In genomic region chr3R:23363515-23364124, dm6 we compare ENCODE assay signal across 5 fruit fly cellular contexts.
TF ChIP-seq lines count a peak whose summit lies in the region.

TSS of gene CG4408 (minus strand) at chr3R:23363574.

TF ChIP-seq in whole organism, adult, 20 proteins besides CTCF, POLR2A, EP300 and RAD21 (continued from another document):
- TF ChIP-seq CG33017 (tag; optimal IDR thresholded peaks at IDR 0.05; lab: Kevin White, UChicago) = peak; percentile 70
- TF ChIP-seq CG7045 (GFP tag; optimal IDR thresholded peaks at IDR 0.05; lab: Kevin White, UChicago) = peak; percentile 27

TF ChIP-seq in whole organism, embryonic, 481 proteins besides CTCF, POLR2A, EP300 and RAD21 (continued from another document and continues in another):
- no peak for TF ChIP-seq BEAF-32 (GFP tag; optimal IDR thresholded peaks at IDR 0.05; lab: Kevin White, UChicago)
- peak; percentile 30 for TF ChIP-seq Ets65A (GFP tag; lab: Kevin White, UChicago)
- TF ChIP-seq kah (GFP tag; optimal IDR thresholded peaks at IDR 0.05; lab: Kevin White, UChicago) = no peak
- no peak for TF ChIP-seq CG10321 (GFP tag; IDR thresholded peaks at IDR 0.05; lab: Robert Waterston, UW)
- no peak for TF ChIP-seq CG11696 (GFP tag; IDR thresholded peaks at IDR 0.05; lab: Robert Waterston, UW)
- TF ChIP-seq lmd (GFP tag; IDR thresholded peaks at IDR 0.05; lab: Robert Waterston, UW) = peak; percentile 52
- no peak for TF ChIP-seq ato (GFP tag; IDR thresholded peaks at IDR 0.05; lab: Robert Waterston, UW; ENCODE audit: partially characterized antibody)
- TF ChIP-seq odd (GFP tag; optimal IDR thresholded peaks at IDR 0.05; lab: Kevin White, UChicago) = no peak
- peak; percentile 48 for TF ChIP-seq CG3281 (GFP tag; optimal IDR thresholded peaks at IDR 0.05; lab: Kevin White, UChicago)
- no peak for TF ChIP-seq MTF-1 (GFP tag; optimal IDR thresholded peaks at IDR 0.05; lab: Kevin White, UChicago; ENCODE audit: borderline replicate concordance)
- no peak for TF ChIP-seq CG11723 (GFP tag; optimal IDR thresholded peaks at IDR 0.05; lab: Kevin White, UChicago)
- TF ChIP-seq ken (GFP tag; IDR thresholded peaks at IDR 0.05; lab: Robert Waterston, UW) = no peak
- no peak for TF ChIP-seq Nf-YB (GFP tag; optimal IDR thresholded peaks at IDR 0.05; lab: Kevin White, UChicago)
- TF ChIP-seq Dek (tag; optimal IDR thresholded peaks at IDR 0.05; lab: Kevin White, UChicago) = peak; percentile 14
- no peak for TF ChIP-seq dm (GFP tag; optimal IDR thresholded peaks at IDR 0.05; lab: Kevin White, UChicago)
- TF ChIP-seq CG3847 (GFP tag; IDR thresholded peaks at IDR 0.05; lab: Robert Waterston, UW) = peak; percentile 35; the same call in 1 of the 2 replicates
- TF ChIP-seq ara (GFP tag; IDR thresholded peaks at IDR 0.05; lab: Robert Waterston, UW) = no peak
- TF ChIP-seq ham (GFP tag; IDR thresholded peaks at IDR 0.05; lab: Robert Waterston, UW) = no peak
- TF ChIP-seq CG15073 (GFP tag; optimal IDR thresholded peaks at IDR 0.05; lab: Kevin White, UChicago) = no peak
- no peak for TF ChIP-seq hkb (optimal IDR thresholded peaks at IDR 0.05; lab: Kevin White, UChicago)
- TF ChIP-seq hkb (GFP tag; IDR thresholded peaks at IDR 0.05; lab: Robert Waterston, UW) = peak; percentile 55; the same call in 1 of the 2 replicates
- TF ChIP-seq CG9609 (GFP tag; optimal IDR thresholded peaks at IDR 0.05; lab: Kevin White, UChicago) = no peak
- TF ChIP-seq sc (optimal IDR thresholded peaks at IDR 0.05; lab: Kevin White, UChicago) = no peak
- TF ChIP-seq sc (GFP tag; optimal IDR thresholded peaks at IDR 0.05; lab: Kevin White, UChicago) = no peak
- TF ChIP-seq CG17802 (tag; optimal IDR thresholded peaks at IDR 0.05; lab: Kevin White, UChicago) = no peak
- TF ChIP-seq Bgb (GFP tag; IDR thresholded peaks at IDR 0.05; lab: Robert Waterston, UW; ENCODE audit: partially characterized antibody) = no peak
- TF ChIP-seq CG14667 (GFP tag; IDR thresholded peaks at IDR 0.05; lab: Robert Waterston, UW) = no peak
- peak; percentile 45 for TF ChIP-seq CG2712 (tag; optimal IDR thresholded peaks at IDR 0.05; lab: Kevin White, UChicago)
- peak; percentile 13 for TF ChIP-seq caup (GFP tag; optimal IDR thresholded peaks at IDR 0.05; lab: Kevin White, UChicago; ENCODE audit: severe bottlenecking)
- peak; percentile 31 for TF ChIP-seq dmrt99B (tag; optimal IDR thresholded peaks at IDR 0.05; lab: Kevin White, UChicago)
- peak; percentile 24 for TF ChIP-seq Oli (tag; optimal IDR thresholded peaks at IDR 0.05; lab: Kevin White, UChicago)
- TF ChIP-seq fd102C (GFP tag; optimal IDR thresholded peaks at IDR 0.05; lab: Kevin White, UChicago) = no peak
- TF ChIP-seq CG8944 (GFP tag; optimal IDR thresholded peaks at IDR 0.05; lab: Kevin White, UChicago) = no peak

TF ChIP-seq in whole organism, prepupa, 60 proteins besides CTCF, POLR2A, EP300 and RAD21 (continued from another document and continues in another):
- TF ChIP-seq dsx (GFP tag; optimal IDR thresholded peaks at IDR 0.05; lab: Kevin White, UChicago; ENCODE audit: poor library complexity, severe bottlenecking) (peak; percentile 23), CG15336 (GFP tag; IDR thresholded peaks at IDR 0.05; lab: Robert Waterston, UW) (peak; percentile 68), eg (GFP tag; IDR thresholded peaks at IDR 0.05; lab: Robert Waterston, UW) (peak; percentile 76), CG9139 (GFP tag; optimal IDR thresholded peaks at IDR 0.05; lab: Kevin White, UChicago) (no peak), CG6276 (GFP tag; optimal IDR thresholded peaks at IDR 0.05; lab: Kevin White, UChicago) (peak; percentile 52), acj6 (GFP tag; optimal IDR thresholded peaks at IDR 0.05; lab: Kevin White, UChicago) (peak; percentile 84), fd85E (GFP tag; optimal IDR thresholded peaks at IDR 0.05; lab: Kevin White, UChicago) (peak; percentile 37), Hr38 (GFP tag; optimal IDR thresholded peaks at IDR 0.05; lab: Kevin White, UChicago) (no peak), cyc (GFP tag; optimal IDR thresholded peaks at IDR 0.05; lab: Kevin White, UChicago) (peak; percentile 92), CG4318 (GFP tag; optimal IDR thresholded peaks at IDR 0.05; lab: Kevin White, UChicago) (peak; percentile 29), esn (GFP tag; optimal IDR thresholded peaks at IDR 0.05; lab: Kevin White, UChicago) (peak; percentile 93), spab (GFP tag; optimal IDR thresholded peaks at IDR 0.05; lab: Kevin White, UChicago) (peak; percentile 52), Ets21C (GFP tag; optimal IDR thresholded peaks at IDR 0.05; lab: Kevin White, UChicago) (peak; percentile 88), CG11294 (GFP tag; IDR thresholded peaks at IDR 0.05; lab: Robert Waterston, UW) (peak; percentile 43; the same call in 1 of the 2 replicates), Gug (GFP tag; IDR thresholded peaks at IDR 0.05; lab: Robert Waterston, UW) (peak; percentile 71), Ets96B (tag; optimal IDR thresholded peaks at IDR 0.05; lab: Kevin White, UChicago) (peak; percentile 77), CG11762 (GFP tag; optimal IDR thresholded peaks at IDR 0.05; lab: Kevin White, UChicago; ENCODE audit: insufficient read depth) (peak; percentile 55), CG3032 (tag; optimal IDR thresholded peaks at IDR 0.05; lab: Kevin White, UChicago) (peak; percentile 77), Eip75B (GFP tag; optimal IDR thresholded peaks at IDR 0.05; lab: Kevin White, UChicago) (peak; percentile 88), CG34406 (GFP tag; optimal IDR thresholded peaks at IDR 0.05; lab: Kevin White, UChicago) (peak; percentile 70), CG11902 (GFP tag; optimal IDR thresholded peaks at IDR 0.05; lab: Kevin White, UChicago) (peak; percentile 58), CG32006 (GFP tag; optimal IDR thresholded peaks at IDR 0.05; lab: Kevin White, UChicago) (peak; percentile 73), CG8632 (GFP tag; optimal IDR thresholded peaks at IDR 0.05; lab: Kevin White, UChicago) (peak; percentile 56), fd59A (GFP tag; optimal IDR thresholded peaks at IDR 0.05; lab: Kevin White, UChicago) (peak; percentile 8), Sox102F (GFP tag; optimal IDR thresholded peaks at IDR 0.05; lab: Kevin White, UChicago) (peak; percentile 91), achi (GFP tag; optimal IDR thresholded peaks at IDR 0.05; lab: Kevin White, UChicago) (peak; percentile 69), CG6808 (GFP tag; optimal IDR thresholded peaks at IDR 0.05; lab: Kevin White, UChicago) (peak; percentile 59), net (GFP tag; optimal IDR thresholded peaks at IDR 0.05; lab: Kevin White, UChicago) (peak; percentile 61), OdsH (GFP tag; optimal IDR thresholded peaks at IDR 0.05; lab: Kevin White, UChicago) (peak; percentile 83), CG6792 (GFP tag; optimal IDR thresholded peaks at IDR 0.05; lab: Kevin White, UChicago) (peak; percentile 85), Smox (GFP tag; optimal IDR thresholded peaks at IDR 0.05; lab: Kevin White, UChicago) (peak; percentile 89), CG1621 (tag; optimal IDR thresholded peaks at IDR 0.05; lab: Kevin White, UChicago) (peak; percentile 49), dac (GFP tag; optimal IDR thresholded peaks at IDR 0.05; lab: Kevin White, UChicago) (no peak)

TF ChIP-seq in whole organism, pupa, 21 proteins besides CTCF, POLR2A, EP300 and RAD21 (continued from another document):
- TF ChIP-seq rn (GFP tag; IDR thresholded peaks at IDR 0.05; lab: Robert Waterston, UW) = peak; percentile 32; the same call in 1 of the 2 replicates

TF ChIP-seq in whole organism, wandering third instar larva, 38 proteins besides CTCF, POLR2A, EP300 and RAD21 (continued from another document):
- TF ChIP-seq CG9705 (GFP tag; optimal IDR thresholded peaks at IDR 0.05; lab: Kevin White, UChicago) (peak; percentile 90), N (GFP tag; optimal IDR thresholded peaks at IDR 0.05; lab: Kevin White, UChicago) (no peak), GATAd (GFP tag; optimal IDR thresholded peaks at IDR 0.05; lab: Kevin White, UChicago) (peak; percentile 52), CrebA (GFP tag; optimal IDR thresholded peaks at IDR 0.05; lab: Kevin White, UChicago; ENCODE audit: borderline replicate concordance) (no peak), Dif (GFP tag; optimal IDR thresholded peaks at IDR 0.05; lab: Kevin White, UChicago; ENCODE audit: partially characterized antibody) (no peak), woc (GFP tag; optimal IDR thresholded peaks at IDR 0.05; lab: Kevin White, UChicago) (peak; percentile 86), Hr83 (GFP tag; optimal IDR thresholded peaks at IDR 0.05; lab: Kevin White, UChicago; ENCODE audit: poor library complexity, severe bottlenecking) (no peak), usp (GFP tag; optimal IDR thresholded peaks at IDR 0.05; lab: Kevin White, UChicago) (no peak), Hnf4 (GFP tag; optimal IDR thresholded peaks at IDR 0.05; lab: Kevin White, UChicago) (peak; percentile 94), pan (optimal IDR thresholded peaks at IDR 0.05; lab: Kevin White, UChicago) (peak; percentile 72), Vsx2 (GFP tag; optimal IDR thresholded peaks at IDR 0.05; lab: Kevin White, UChicago; ENCODE audit: partially characterized antibody) (no peak), Myc (optimal IDR thresholded peaks at IDR 0.05; lab: Kevin White, UChicago) (no peak), sage (GFP tag; optimal IDR thresholded peaks at IDR 0.05; lab: Kevin White, UChicago) (peak; percentile 75), rgr (GFP tag; optimal IDR thresholded peaks at IDR 0.05; lab: Kevin White, UChicago) (peak; percentile 90), sv (GFP tag; optimal IDR thresholded peaks at IDR 0.05; lab: Kevin White, UChicago) (peak; percentile 14), psq (GFP tag; optimal IDR thresholded peaks at IDR 0.05; lab: Kevin White, UChicago) (peak; percentile 86)
